Worm (Caenorhabditis elegans): ENCODE measurements around the gene tag-89.
"Not testable (repeated sequence)": the region's sequence is repeated elsewhere in the genome, so short reads cannot be mapped to it uniquely, and the experiment has no call there.

DNA sequence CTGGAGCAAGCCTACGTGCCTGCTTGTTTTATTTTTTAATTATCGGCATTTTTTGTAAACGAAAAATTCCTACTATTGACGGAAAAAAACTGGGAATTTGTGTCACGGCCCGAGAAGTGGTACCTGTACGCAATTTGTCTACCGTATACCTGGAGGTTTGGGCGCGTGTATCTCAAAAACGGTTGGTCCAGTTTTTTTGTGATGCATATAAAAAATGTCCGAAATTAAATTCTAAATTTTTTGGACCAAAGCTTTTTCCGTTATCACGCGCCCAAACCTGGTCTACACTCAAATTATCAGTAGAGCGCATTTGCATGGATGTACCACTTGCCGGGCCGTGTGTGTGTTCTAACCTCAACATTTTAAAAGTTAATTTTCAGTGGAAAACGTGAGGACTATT is 22.4 kb downstream of the tag-89 start, which contains the start of gene F22B3.5:
- not testable (repeated sequence) for TF ChIP-seq med-1 (GFP tag; optimal IDR thresholded peaks at IDR 0.05; ENCODE audit: insufficient read depth); flt-1 (GFP tag; IDR thresholded peaks at IDR 0.05); ztf-23 (GFP tag; IDR thresholded peaks at IDR 0.05); klf-2 (GFP tag; conservative IDR thresholded peaks at IDR 0.05); cog-1 (tag; optimal IDR thresholded peaks at IDR 0.05); ref-1 (GFP tag; conservative IDR thresholded peaks at IDR 0.05); T22C8.4 (GFP tag; IDR thresholded peaks at IDR 0.05); tab-1 (GFP tag; IDR thresholded peaks at IDR 0.05)
